Worm (Caenorhabditis elegans) whole organism, young adult: Measurements from ENCODE around the gene col-86.
A peak's percentile ranks its signal among the peaks of the same experiment; 100 is the strongest.

Experiments used
- C06A6.2 ChIP-seq: fragments of 200-800 bp; sonication (Bioruptor generic); conservative IDR thresholded peaks from 2 replicates; pipeline ENCODE4 v1.3.6; 2022; ENCODE audit warnings: missing genetic modification characterization, missing compliant biosample characterization
- F22D6.2 ChIP-seq: sonication (generic microtip); optimal IDR thresholded peaks from 2 replicates; lab custom pipeline; 2016; ENCODE audit warnings: mild to moderate bottlenecking, missing genetic modification characterization, missing compliant biosample characterization
- F52B5.7 ChIP-seq: sonication (generic microtip); optimal IDR thresholded peaks from 2 replicates; lab custom pipeline; 2016; ENCODE audit warnings: mild to moderate bottlenecking, missing genetic modification characterization, missing compliant biosample characterization
- Y95B8A.8 ChIP-seq: fragments of 200-800 bp; sonication (Bioruptor generic); IDR thresholded peaks from 2 replicates; pipeline ENCODE4 v1.3.6; 2022; ENCODE audit warnings: missing genetic modification reagents, missing genetic modification characterization, missing compliant biosample characterization
- ZK185.1 ChIP-seq: sonication (generic microtip); optimal IDR thresholded peaks from 2 replicates; lab custom pipeline; 2016; ENCODE audit warnings: mild to moderate bottlenecking, missing genetic modification characterization, missing compliant biosample characterization; ENCODE audit not compliant: poor library complexity, severe bottlenecking
- akir-1 ChIP-seq: fragments of 200-800 bp; sonication (Bioruptor generic); optimal IDR thresholded peaks from 2 replicates; lab custom pipeline; 2018; ENCODE audit warnings: mild to moderate bottlenecking, missing genetic modification characterization, moderate library complexity, missing compliant biosample characterization
- ama-1 ChIP-seq, 3 experiments: fragments of 150-350 bp in 1 of 3; sonication (generic microtip) in 2 of 3; optimal IDR thresholded peaks; 2 replicates each; lab custom pipeline; 2014 to 2018; ENCODE audit warnings: missing biosample characterization in 2 of 3, missing genetic modification characterization in 2 of 3, missing genetic modification reagents in 2 of 3
- aptf-3 ChIP-seq: fragments of 200-800 bp; sonication (Bioruptor generic); IDR thresholded peaks from 2 replicates; pipeline ENCODE4 v1.3.6; 2022; ENCODE audit warnings: missing genetic modification characterization, missing compliant biosample characterization
- atf-7 ChIP-seq: sonication (generic microtip); optimal IDR thresholded peaks from 2 replicates; lab custom pipeline; 2017; ENCODE audit warnings: mild to moderate bottlenecking, missing genetic modification characterization, missing compliant biosample characterization
- attf-5 ChIP-seq: fragments of 200-800 bp; sonication (Bioruptor generic); optimal IDR thresholded peaks from 2 replicates; lab custom pipeline; 2018; ENCODE audit warnings: mild to moderate bottlenecking, missing genetic modification characterization, missing compliant biosample characterization
- attf-6 ChIP-seq: fragments of 200-800 bp; sonication (Bioruptor generic); IDR thresholded peaks from 2 replicates; pipeline ENCODE4 v1.3.6; 2022; ENCODE audit warnings: missing genetic modification reagents, missing genetic modification characterization, missing compliant biosample characterization
- bed-1 ChIP-seq: fragments of 200-800 bp; sonication (Bioruptor generic); IDR thresholded peaks from 2 replicates; pipeline ENCODE4 v1.3.6; 2022; ENCODE audit warnings: missing genetic modification reagents, missing genetic modification characterization, missing compliant biosample characterization
- bed-2 ChIP-seq: fragments of 200-800 bp; sonication (Bioruptor generic); IDR thresholded peaks from 2 replicates; pipeline ENCODE4 v1.3.6; 2022; ENCODE audit warnings: missing genetic modification reagents, missing genetic modification characterization, missing compliant biosample characterization
- ceh-100 ChIP-seq: fragments of 200-800 bp; sonication (Bioruptor generic); IDR thresholded peaks from 2 replicates; pipeline ENCODE4 v1.3.6; 2022; ENCODE audit warnings: missing genetic modification reagents, missing genetic modification characterization, missing compliant biosample characterization
- chd-7 ChIP-seq: sonication (generic microtip); optimal IDR thresholded peaks from 2 replicates; lab custom pipeline; 2016; ENCODE audit warnings: mild to moderate bottlenecking, missing genetic modification characterization, moderate library complexity, missing compliant biosample characterization
- dox-1 ChIP-seq: fragments of 200-800 bp; sonication (Bioruptor generic); IDR thresholded peaks from 2 replicates; pipeline ENCODE4 v1.3.6; 2022; ENCODE audit warnings: missing genetic modification reagents, missing genetic modification characterization, missing compliant biosample characterization
- efl-1 ChIP-seq: fragments of 150-350 bp; optimal IDR thresholded peaks from 2 replicates; lab custom pipeline; 2014; ENCODE audit warnings: missing biosample characterization, missing genetic modification reagents, missing genetic modification characterization
- egl-18 ChIP-seq: fragments of 200-800 bp; sonication (Bioruptor generic); IDR thresholded peaks from 2 replicates; pipeline ENCODE4 v1.3.6; 2022; ENCODE audit warnings: missing genetic modification reagents, missing genetic modification characterization, missing compliant biosample characterization
- egrh-3 ChIP-seq: fragments of 200-800 bp; sonication (Bioruptor generic); IDR thresholded peaks from 2 replicates; pipeline ENCODE4 v1.3.6; 2022; ENCODE audit warnings: missing genetic modification reagents, missing genetic modification characterization, missing compliant biosample characterization
- gei-17 ChIP-seq: fragments of 200-800 bp; sonication (Bioruptor generic); optimal IDR thresholded peaks from 2 replicates; lab custom pipeline; 2018; ENCODE audit warnings: mild to moderate bottlenecking, missing genetic modification characterization, missing compliant biosample characterization
- him-1 ChIP-seq: sonication (generic microtip); optimal IDR thresholded peaks from 2 replicates; lab custom pipeline; 2016; ENCODE audit warnings: missing genotype, missing genetic modification reagents, missing genetic modification characterization, missing compliant biosample characterization
- hlh-26 ChIP-seq: fragments of 200-800 bp; sonication (Bioruptor generic); conservative IDR thresholded peaks from 2 replicates; pipeline ENCODE4 v1.3.6; 2022; ENCODE audit warnings: missing genetic modification reagents, missing genetic modification characterization, missing compliant biosample characterization
- hmg-1.2 ChIP-seq: fragments of 200-800 bp; sonication (Bioruptor generic); IDR thresholded peaks from 2 replicates; pipeline ENCODE4 v1.3.6; 2022; ENCODE audit warnings: missing genetic modification reagents, missing genetic modification characterization, missing compliant biosample characterization
- hmg-20 ChIP-seq: fragments of 200-800 bp; sonication (Bioruptor generic); IDR thresholded peaks from 2 replicates; pipeline ENCODE4 v1.3.6; 2022; ENCODE audit warnings: missing genetic modification reagents, missing genetic modification characterization, missing compliant biosample characterization
- let-526 ChIP-seq: fragments of 200-800 bp; sonication (Bioruptor generic); IDR thresholded peaks from 2 replicates; pipeline ENCODE4 v1.3.6; 2022; ENCODE audit warnings: missing genetic modification reagents, missing genetic modification characterization, missing compliant biosample characterization
- madf-10 ChIP-seq: sonication (generic microtip); optimal IDR thresholded peaks from 2 replicates; lab custom pipeline; 2016; ENCODE audit warnings: mild to moderate bottlenecking, missing genetic modification characterization, missing compliant biosample characterization
- mcd-1 ChIP-seq: fragments of 200-800 bp; sonication (Bioruptor generic); IDR thresholded peaks from 2 replicates; pipeline ENCODE4 v1.3.6; 2022; ENCODE audit warnings: missing genetic modification reagents, missing genetic modification characterization, missing compliant biosample characterization
- mxl-1 ChIP-seq: sonication (generic microtip); optimal IDR thresholded peaks from 2 replicates; lab custom pipeline; 2016; ENCODE audit warnings: missing genetic modification characterization, missing compliant biosample characterization
- nhr-80 ChIP-seq: sonication (generic microtip); optimal IDR thresholded peaks from 2 replicates; lab custom pipeline; 2016; ENCODE audit warnings: missing genetic modification characterization, missing compliant biosample characterization
- nhr-90 ChIP-seq: sonication (generic microtip); optimal IDR thresholded peaks from 2 replicates; lab custom pipeline; 2016; ENCODE audit warnings: missing genotype, mild to moderate bottlenecking, missing genetic modification characterization, missing compliant biosample characterization
- pbrm-1 ChIP-seq: fragments of 200-800 bp; sonication (Bioruptor generic); IDR thresholded peaks from 2 replicates; pipeline ENCODE4 v1.3.6; 2022; ENCODE audit warnings: missing genetic modification reagents, missing genetic modification characterization, missing compliant biosample characterization
- repo-1 ChIP-seq: sonication (generic microtip); optimal IDR thresholded peaks from 2 replicates; lab custom pipeline; 2017; ENCODE audit warnings: mild to moderate bottlenecking, missing genetic modification characterization, missing compliant biosample characterization
- tbx-9 ChIP-seq: sonication (generic microtip); optimal IDR thresholded peaks from 2 replicates; lab custom pipeline; 2016; ENCODE audit warnings: borderline replicate concordance, missing genetic modification characterization, inconsistent platforms, missing compliant biosample characterization
- unc-62 ChIP-seq: fragments of 150-350 bp; optimal IDR thresholded peaks from 2 replicates; lab custom pipeline; 2014; ENCODE audit warnings: missing biosample characterization, missing genetic modification reagents, missing genetic modification characterization
- xnd-1 ChIP-seq: sonication (generic microtip); optimal IDR thresholded peaks from 2 replicates; lab custom pipeline; 2016; ENCODE audit warnings: missing genotype, missing genetic modification reagents, missing genetic modification characterization, missing compliant biosample characterization
- zfh-2 ChIP-seq: fragments of 200-800 bp; sonication (Bioruptor generic); conservative IDR thresholded peaks from 2 replicates; pipeline ENCODE4 v1.3.6; 2022; ENCODE audit warnings: missing genetic modification reagents, missing genetic modification characterization, missing compliant biosample characterization
- zim-3 ChIP-seq: sonication (generic microtip); optimal IDR thresholded peaks from 2 replicates; lab custom pipeline; 2017; ENCODE audit warnings: mild to moderate bottlenecking, missing genetic modification characterization, moderate library complexity, missing compliant biosample characterization
- ztf-28 ChIP-seq: fragments of 200-800 bp; sonication (Bioruptor generic); IDR thresholded peaks from 2 replicates; pipeline ENCODE4 v1.3.6; 2022; ENCODE audit warnings: missing genetic modification reagents, missing genetic modification characterization, missing compliant biosample characterization

The col-86 gene

ce11 chrII:13116710-13117109 lies 18.6 kb upstream of the col-86 start, which contains the start of gene rict-1:
TSS of gene rict-1 (minus strand) at chrII:13116810.
- TF ChIP-seq nhr-80: peak; percentile 16
- TF ChIP-seq hlh-26 (GFP tag; lab: Robert Waterston, UW): no peak

ce11 chrII:13107719-13108118 lies 9.6 kb upstream of the col-86 start, which contains the start of gene pqn-32:
TSS of gene pqn-32 (plus strand) at chrII:13108019.
- TF ChIP-seq gei-17 (GFP tag; lab: Kevin White, UChicago): no peak
- TF ChIP-seq repo-1 (tag; lab: Kevin White, UChicago): no peak
- TF ChIP-seq aptf-3 (GFP tag; lab: Robert Waterston, UW): no peak
- TF ChIP-seq madf-10 (tag; lab: Kevin White, UChicago): no peak
- no peak for TF ChIP-seq ztf-28 (GFP tag; lab: Robert Waterston, UW)
- no peak for TF ChIP-seq Y95B8A.8
- TF ChIP-seq atf-7 (tag; lab: Kevin White, UChicago): no peak
- no peak for TF ChIP-seq xnd-1
- no peak for TF ChIP-seq attf-6
- no peak for TF ChIP-seq bed-2 (GFP tag; lab: Robert Waterston, UW)

ce11 chrII:13096345-13096744 lies 1.7 kb downstream of the col-86 start:
- TF ChIP-seq ama-1 (optimal IDR thresholded peaks at IDR 0.05; lab: Kevin White, UChicago) (no peak), ama-1 (GFP tag; optimal IDR thresholded peaks at IDR 0.05; lab: Kevin White, UChicago) (no peak), him-1 (no peak), egl-18 (no peak), zim-3 (tag; lab: Kevin White, UChicago) (no peak), nhr-90 (tag; lab: Kevin White, UChicago) (no peak), akir-1 (no peak), aptf-3 (GFP tag; lab: Robert Waterston, UW) (no peak), ceh-100 (no peak), attf-6 (no peak), bed-2 (GFP tag; lab: Robert Waterston, UW) (no peak), F22D6.2 (tag; lab: Kevin White, UChicago) (no peak), tbx-9 (no peak), mcd-1 (GFP tag; lab: Robert Waterston, UW) (no peak), pbrm-1 (GFP tag; lab: Robert Waterston, UW) (no peak), F52B5.7 (tag; lab: Kevin White, UChicago) (peak; percentile 13), attf-5 (GFP tag; lab: Kevin White, UChicago) (no peak), let-526 (GFP tag; lab: Robert Waterston, UW) (no peak), ZK185.1 (tag; lab: Kevin White, UChicago) (no peak), egrh-3 (GFP tag; lab: Robert Waterston, UW) (peak; percentile 40; the same call in 1 of the 2 replicates), C06A6.2 (GFP tag; lab: Robert Waterston, UW) (no peak), bed-1 (GFP tag; lab: Robert Waterston, UW) (no peak), chd-7 (no peak), hmg-1.2 (GFP tag; lab: Robert Waterston, UW) (no peak), mxl-1 (tag; lab: Kevin White, UChicago) (no peak), efl-1 (no peak), madf-10 (tag; lab: Kevin White, UChicago) (no peak), Y95B8A.8 (no peak), dox-1 (0 out of 2 replicates have a peak, but pooled peaks have one; percentile 10), unc-62 (GFP tag; lab: Kevin White, UChicago) (no peak), hmg-20 (GFP tag; lab: Robert Waterston, UW) (no peak), zfh-2 (peak; percentile 74)
- TF ChIP-seq, all 124 proteins: peak for 4
